Worm (Caenorhabditis elegans) whole organism, L4 larva: ENCODE measurements around the gene fbxa-137.
"Not testable (repeated sequence)": the region's sequence is repeated elsewhere in the genome, so short reads cannot be mapped to it uniquely, and the experiment has no call there.

Experiments used
- attf-4 ChIP-seq: sonication (generic microtip); optimal IDR thresholded peaks from 3 replicates; lab custom pipeline; 2017; ENCODE audit warnings: missing biosample characterization, missing genetic modification characterization
- dmd-9 ChIP-seq: fragments of 200-800 bp; sonication (Bioruptor generic); IDR thresholded peaks from 2 replicates; pipeline ENCODE4 v1.3.6; 2022; ENCODE audit warnings: missing genetic modification reagents, missing genetic modification characterization, missing compliant biosample characterization
- madf-9 ChIP-seq: fragments of 200-800 bp; sonication (Bioruptor generic); conservative IDR thresholded peaks from 2 replicates; pipeline ENCODE4 v1.3.6; 2022; ENCODE audit warnings: missing genetic modification reagents, missing genetic modification characterization, missing compliant biosample characterization
- nhr-76 ChIP-seq: fragments of 150-350 bp; optimal IDR thresholded peaks from 2 replicates; lab custom pipeline; 2014; ENCODE audit warnings: missing biosample characterization, missing genetic modification characterization
- nhr-77 ChIP-seq: fragments of 150-350 bp; optimal IDR thresholded peaks from 2 replicates; lab custom pipeline; 2014; ENCODE audit warnings: missing biosample characterization, missing genetic modification characterization
- pqm-1 ChIP-seq: sonication (generic microtip); optimal IDR thresholded peaks from 2 replicates; lab custom pipeline; 2017; ENCODE audit warnings: missing biosample characterization, missing genetic modification characterization
- unc-130 ChIP-seq: sonication (generic microtip); optimal IDR thresholded peaks from 2 replicates; lab custom pipeline; 2016; ENCODE audit warnings: missing genetic modification reagents, missing genetic modification characterization, missing compliant biosample characterization
- unc-39 ChIP-seq: sonication (generic microtip); optimal IDR thresholded peaks from 2 replicates; lab custom pipeline; 2017; ENCODE audit warnings: missing biosample characterization, missing genetic modification characterization

ce11 chrV:2322466-2322865 is 43.9 kb downstream of the fbxa-137 start, which contains the start of gene pud-1.2:
- TF ChIP-seq nhr-76 (tag; lab: Kevin White, UChicago); unc-39 (tag; lab: Kevin White, UChicago); attf-4; dmd-9 (GFP tag; lab: Robert Waterston, UW); madf-9 (GFP tag; lab: Robert Waterston, UW); nhr-77 (tag; lab: Kevin White, UChicago); pqm-1 (tag; lab: Kevin White, UChicago); unc-130: not testable (repeated sequence)
